Fruit fly (Drosophila melanogaster) whole organism, embryonic: Measurements from ENCODE around the gene ppk24.

Experiments used
- ATbp ChIP-seq: fragments of 200-800 bp; sonication (Bioruptor generic); optimal IDR thresholded peaks from 2 replicates; lab custom pipeline; 2017; ENCODE audit warnings: missing biosample characterization, mild to moderate bottlenecking, missing genetic modification characterization, missing genetic modification reagents
- CG10366 ChIP-seq: fragments of 200-800 bp; sonication (Bioruptor generic); IDR thresholded peaks from 2 replicates; pipeline ENCODE4 v1.3.6; 2022; ENCODE audit warnings: missing biosample characterization, missing genetic modification characterization
- CG11456 ChIP-seq: fragments of 200-800 bp; sonication (Bioruptor generic); IDR thresholded peaks from 3 replicates; pipeline ENCODE4 v1.3.6; 2022; ENCODE audit warnings: missing biosample characterization, missing genetic modification characterization
- CG12299 ChIP-seq: fragments of 200-800 bp; sonication (Bioruptor generic); optimal IDR thresholded peaks from 2 replicates; lab custom pipeline; 2018; ENCODE audit warnings: missing biosample characterization, mild to moderate bottlenecking, missing genetic modification characterization
- CG13775 ChIP-seq: fragments of 200-800 bp; sonication (Bioruptor generic); optimal IDR thresholded peaks from 3 replicates; lab custom pipeline; 2017; ENCODE audit warnings: missing biosample characterization, mild to moderate bottlenecking, missing genetic modification characterization
- CG14965 ChIP-seq: fragments of 200-800 bp; sonication (Bioruptor generic); optimal IDR thresholded peaks from 2 replicates; lab custom pipeline; 2016; ENCODE audit warnings: missing biosample characterization, missing genetic modification characterization, borderline replicate concordance
- CG16815 ChIP-seq: fragments of 200-800 bp; sonication (Bioruptor generic); optimal IDR thresholded peaks from 3 replicates; lab custom pipeline; 2017; ENCODE audit warnings: missing biosample characterization, mild to moderate bottlenecking, missing genetic modification characterization
- CG18262 ChIP-seq: fragments of 200-800 bp; optimal IDR thresholded peaks from 3 replicates; lab custom pipeline; 2019; ENCODE audit warnings: missing biosample characterization, mild to moderate bottlenecking, missing genetic modification characterization, moderate library complexity
- CG2116 ChIP-seq: fragments of 200-800 bp; sonication (Bioruptor generic); optimal IDR thresholded peaks from 3 replicates; lab custom pipeline; 2018; ENCODE audit warnings: missing biosample characterization, mild to moderate bottlenecking, missing genetic modification characterization
- CG2199 ChIP-seq: fragments of 200-800 bp; sonication (Bioruptor generic); IDR thresholded peaks from 3 replicates; pipeline ENCODE4 v1.3.6; 2022; ENCODE audit warnings: missing biosample characterization, missing genetic modification characterization
- CG30403 ChIP-seq: fragments of 200-800 bp; sonication (Bioruptor generic); optimal IDR thresholded peaks from 3 replicates; lab custom pipeline; 2016; ENCODE audit warnings: missing biosample characterization, missing genetic modification characterization
- CG32767 ChIP-seq: fragments of 200-800 bp; sonication (Bioruptor generic); IDR thresholded peaks from 2 replicates; pipeline ENCODE4 v1.3.6; 2022; ENCODE audit warnings: missing biosample characterization, missing genetic modification characterization
- CG3407 ChIP-seq: fragments of 200-800 bp; sonication (Bioruptor generic); optimal IDR thresholded peaks from 2 replicates; lab custom pipeline; 2018; ENCODE audit warnings: missing biosample characterization, mild to moderate bottlenecking, missing genetic modification characterization
- CG34422 ChIP-seq: fragments of 200-800 bp; sonication (Bioruptor generic); IDR thresholded peaks from 3 replicates; pipeline ENCODE4 v1.3.6; 2022; ENCODE audit warnings: missing biosample characterization, missing genetic modification characterization
- CG42726 ChIP-seq: fragments of 200-800 bp; sonication (Bioruptor generic); IDR thresholded peaks from 2 replicates; pipeline ENCODE4 v1.3.6; 2022; ENCODE audit warnings: missing biosample characterization, missing genetic modification characterization; ENCODE audit not compliant: partially characterized antibody
- CG4282 ChIP-seq: fragments of 200-800 bp; sonication (Bioruptor generic); optimal IDR thresholded peaks from 2 replicates; lab custom pipeline; 2016; ENCODE audit warnings: missing biosample characterization, missing genetic modification characterization
- CG4707 ChIP-seq: fragments of 200-800 bp; sonication (Bioruptor generic); optimal IDR thresholded peaks from 2 replicates; lab custom pipeline; 2018; ENCODE audit warnings: missing biosample characterization, mild to moderate bottlenecking, missing genetic modification characterization, moderate library complexity
- CG5245 ChIP-seq: fragments of 200-800 bp; sonication (Bioruptor generic); optimal IDR thresholded peaks from 3 replicates; lab custom pipeline; 2016; ENCODE audit warnings: missing biosample characterization, missing genetic modification characterization
- CG6791 ChIP-seq: fragments of 200-800 bp; sonication (Bioruptor generic); IDR thresholded peaks from 3 replicates; pipeline ENCODE4 v1.3.6; 2022; ENCODE audit warnings: missing biosample characterization, missing genetic modification characterization; ENCODE audit not compliant: partially characterized antibody
- CkIIα-i1 ChIP-seq: fragments of 200-800 bp; sonication (Bioruptor generic); IDR thresholded peaks from 2 replicates; pipeline ENCODE4 v1.3.6; 2022; ENCODE audit warnings: missing biosample characterization, missing genetic modification characterization
- HmgZ ChIP-seq: fragments of 200-800 bp; sonication (Bioruptor generic); optimal IDR thresholded peaks from 2 replicates; lab custom pipeline; 2018; ENCODE audit warnings: missing biosample characterization, mild to moderate bottlenecking, missing genetic modification characterization
- Hr78 ChIP-seq, 2 experiments: fragments of 200-800 bp in 1 of 2; fragments of >200 bp in 1 of 2; sonication (Bioruptor generic) in 1 of 2; optimal IDR thresholded peaks; 2 replicates each; lab custom pipeline; 2017 to 2019; ENCODE audit warnings: missing biosample characterization in 2 of 2, missing genetic modification characterization in 2 of 2, mild to moderate bottlenecking in 1 of 2, moderate library complexity in 1 of 2
- Med ChIP-seq: fragments of 200-800 bp; sonication (Bioruptor generic); peaks from one replicate; lab custom pipeline; 2016; ENCODE audit warnings: missing biosample characterization, missing genetic modification characterization, mild to moderate bottlenecking, inconsistent platforms, moderate library complexity
- Opbp ChIP-seq: fragments of 200-800 bp; sonication (Bioruptor generic); IDR thresholded peaks from 3 replicates; pipeline ENCODE4 v1.3.6; 2022; ENCODE audit warnings: missing biosample characterization, missing genetic modification characterization; ENCODE audit not compliant: partially characterized antibody
- Six4 ChIP-seq: fragments of 200-800 bp; sonication (Bioruptor generic); optimal IDR thresholded peaks from 2 replicates; lab custom pipeline; 2016; ENCODE audit warnings: missing biosample characterization, missing genetic modification characterization
- Sox102F ChIP-seq: fragments of 200-800 bp; sonication (Bioruptor generic); optimal IDR thresholded peaks from 2 replicates; lab custom pipeline; 2018; ENCODE audit warnings: missing biosample characterization, mild to moderate bottlenecking, missing genetic modification characterization, moderate library complexity
- Ssrp ChIP-seq: fragments of 200-800 bp; sonication (Bioruptor generic); optimal IDR thresholded peaks from 2 replicates; lab custom pipeline; 2018; ENCODE audit warnings: missing biosample characterization, mild to moderate bottlenecking, missing genetic modification characterization, moderate library complexity
- Tbp ChIP-seq: fragments of >200 bp; optimal IDR thresholded peaks from 2 replicates; lab custom pipeline; 2018; ENCODE audit warnings: missing biosample characterization, missing genetic modification characterization
- Vsx1 ChIP-seq: fragments of 200-800 bp; sonication (Bioruptor generic); optimal IDR thresholded peaks from 2 replicates; lab custom pipeline; 2017; ENCODE audit warnings: missing biosample characterization, mild to moderate bottlenecking, missing genetic modification characterization, missing genetic modification reagents
- ase ChIP-seq: fragments of 200-800 bp; sonication (Bioruptor generic); IDR thresholded peaks from 3 replicates; pipeline ENCODE4 v1.3.6; 2022; ENCODE audit warnings: missing biosample characterization, missing genetic modification characterization
- bbx ChIP-seq: fragments of 200-800 bp; sonication (Bioruptor generic); IDR thresholded peaks from 2 replicates; pipeline ENCODE4 v1.3.6; 2022; ENCODE audit warnings: missing biosample characterization, missing genetic modification characterization; ENCODE audit not compliant: partially characterized antibody
- cg ChIP-seq: fragments of 200-800 bp; sonication (Bioruptor generic); optimal IDR thresholded peaks from 3 replicates; lab custom pipeline; 2019; ENCODE audit warnings: missing biosample characterization, mild to moderate bottlenecking, missing genetic modification characterization, moderate library complexity
- crol ChIP-seq: fragments of 200-800 bp; sonication (Bioruptor generic); IDR thresholded peaks from 2 replicates; pipeline ENCODE4 v1.3.6; 2022; ENCODE audit warnings: missing biosample characterization, missing genetic modification characterization
- dmrt99B ChIP-seq: fragments of 200-800 bp; sonication (Bioruptor generic); optimal IDR thresholded peaks from 2 replicates; lab custom pipeline; 2018; ENCODE audit warnings: missing biosample characterization, mild to moderate bottlenecking, missing genetic modification characterization, moderate library complexity
- fd96Cb ChIP-seq: fragments of 200-800 bp; sonication (Bioruptor generic); optimal IDR thresholded peaks from 2 replicates; lab custom pipeline; 2018; ENCODE audit warnings: missing biosample characterization, mild to moderate bottlenecking, missing genetic modification characterization, moderate library complexity
- ftz-f1 ChIP-seq: fragments of 200-800 bp; sonication (Bioruptor generic); optimal IDR thresholded peaks from 2 replicates; lab custom pipeline; 2016; ENCODE audit warnings: missing biosample characterization, missing genetic modification characterization
- lab ChIP-seq: fragments of 200-800 bp; sonication (Bioruptor generic); optimal IDR thresholded peaks from 3 replicates; lab custom pipeline; 2017; ENCODE audit warnings: missing biosample characterization, missing genetic modification characterization, mild to moderate bottlenecking, moderate library complexity, missing genetic modification reagents
- lbe ChIP-seq: fragments of 200-800 bp; sonication (Bioruptor generic); optimal IDR thresholded peaks from 2 replicates; lab custom pipeline; 2016; ENCODE audit warnings: missing biosample characterization, mild to moderate bottlenecking, missing genetic modification characterization
- lov ChIP-seq, 2 experiments: fragments of 200-800 bp in 1 of 2; fragments of >200 bp in 1 of 2; sonication (Bioruptor generic) in 1 of 2; IDR thresholded peaks in 1 of 2; optimal IDR thresholded peaks in 1 of 2; 2 replicates in 1 of 2; 3 replicates in 1 of 2; pipeline versions ENCODE4 v1.3.6 to Lab custom; 2017 to 2022; ENCODE audit warnings: missing biosample characterization in 1 of 2, missing genetic modification characterization in 1 of 2
- mam ChIP-seq: fragments of 200-800 bp; sonication (Bioruptor generic); optimal IDR thresholded peaks from 3 replicates; lab custom pipeline; 2016; ENCODE audit warnings: missing biosample characterization, missing genetic modification characterization
- odd ChIP-seq: fragments of 200-800 bp; sonication (Bioruptor generic); optimal IDR thresholded peaks from 2 replicates; lab custom pipeline; 2017; ENCODE audit warnings: missing biosample characterization, mild to moderate bottlenecking, missing genetic modification characterization
- otp ChIP-seq: fragments of 200-800 bp; sonication (Bioruptor generic); IDR thresholded peaks from 3 replicates; pipeline ENCODE4, ENCODE4 v1.3.6; 2022; ENCODE audit warnings: missing biosample characterization, missing genetic modification characterization
- pita ChIP-seq: fragments of 200-800 bp; sonication (Bioruptor generic); optimal IDR thresholded peaks from 2 replicates; lab custom pipeline; 2017; ENCODE audit warnings: missing biosample characterization, mild to moderate bottlenecking, missing genetic modification characterization
- pros ChIP-seq: fragments of 200-800 bp; sonication (Bioruptor generic); optimal IDR thresholded peaks from 3 replicates; lab custom pipeline; 2019; ENCODE audit warnings: missing biosample characterization, mild to moderate bottlenecking, missing genetic modification characterization, moderate library complexity
- schlank ChIP-seq: fragments of 200-800 bp; sonication (Bioruptor generic); optimal IDR thresholded peaks from 2 replicates; lab custom pipeline; 2018; ENCODE audit warnings: missing biosample characterization, mild to moderate bottlenecking, missing genetic modification characterization
- slp2 ChIP-seq: fragments of 200-800 bp; sonication (Bioruptor generic); optimal IDR thresholded peaks from 2 replicates; lab custom pipeline; 2016; ENCODE audit warnings: missing biosample characterization, missing genetic modification characterization
- stc ChIP-seq: fragments of 200-800 bp; sonication (Bioruptor generic); IDR thresholded peaks from 2 replicates; pipeline ENCODE4 v1.3.6; 2022; ENCODE audit warnings: missing biosample characterization, missing genetic modification characterization
- sug ChIP-seq: fragments of 200-800 bp; optimal IDR thresholded peaks from 2 replicates; lab custom pipeline; 2019; ENCODE audit warnings: missing biosample characterization, mild to moderate bottlenecking, missing genetic modification characterization, moderate library complexity

ppk24 gene

DNA sequence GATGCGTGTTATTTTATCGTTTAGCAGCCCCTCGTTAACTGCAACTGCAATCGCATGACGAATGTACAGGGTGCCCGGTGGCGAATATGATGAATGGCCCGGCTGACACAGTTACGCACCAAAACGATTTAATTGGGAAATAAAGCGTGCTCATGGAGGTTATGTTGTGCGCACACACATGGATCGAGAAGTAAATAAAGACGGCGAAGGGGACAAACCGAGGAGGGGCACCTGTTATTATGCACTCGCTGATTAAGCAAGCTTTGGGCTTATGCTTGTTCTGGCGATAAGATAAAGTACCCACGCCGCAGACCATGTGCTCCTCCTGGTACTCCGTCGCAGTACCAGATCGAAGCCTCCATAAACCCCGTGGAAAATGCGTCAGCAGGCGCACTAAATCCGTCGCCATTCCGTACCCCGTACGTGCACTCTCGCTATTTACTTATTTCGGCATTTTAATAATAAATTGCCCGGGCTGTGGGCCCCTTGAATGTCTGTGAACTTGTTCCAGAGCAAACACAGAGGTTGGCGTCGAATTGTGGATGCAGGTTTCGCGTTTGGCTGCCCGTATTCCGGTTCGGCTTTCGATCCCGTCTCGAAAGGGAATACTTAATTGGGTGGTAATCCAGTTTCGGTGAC is 40.4 kb upstream of the ppk24 start (continued):
- TF ChIP-seq CG18262 (tag; lab: Kevin White, UChicago), result peak; percentile 26
- TF ChIP-seq CG10366 (GFP tag; lab: Robert Waterston, UW), result peak; percentile 72
- no peak for TF ChIP-seq mam (GFP tag; lab: Kevin White, UChicago)
- peak; percentile 74 for TF ChIP-seq crol (GFP tag; lab: Robert Waterston, UW)
- peak; percentile 58; the same call in 1 of the 3 replicates for TF ChIP-seq otp
- no peak for TF ChIP-seq dmrt99B (tag; lab: Kevin White, UChicago)
- TF ChIP-seq CG11456, result 0 out of 3 replicates have a peak, but pooled peaks have one; percentile 39
- TF ChIP-seq cg (GFP tag; lab: Kevin White, UChicago), result peak; percentile 11
- peak; percentile 43 for TF ChIP-seq Med (GFP tag; lab: Kevin White, UChicago)
- peak; percentile 22 for TF ChIP-seq ATbp
- no peak for TF ChIP-seq stc
- TF ChIP-seq Hr78 (GFP tag; optimal IDR thresholded peaks at IDR 0.05; lab: Kevin White, UChicago), result peak in 1 of 2 experiments; percentile 5
- TF ChIP-seq HmgZ (tag; lab: Kevin White, UChicago), result peak; percentile 48
- no peak for TF ChIP-seq fd96Cb (tag; lab: Kevin White, UChicago)
- TF ChIP-seq CG34422 (GFP tag; lab: Robert Waterston, UW), result peak; percentile 39; the same call in 1 of the 3 replicates
- peak; percentile 62 for TF ChIP-seq sug
- TF ChIP-seq CG4707 (GFP tag; lab: Kevin White, UChicago), result no peak

DNA sequence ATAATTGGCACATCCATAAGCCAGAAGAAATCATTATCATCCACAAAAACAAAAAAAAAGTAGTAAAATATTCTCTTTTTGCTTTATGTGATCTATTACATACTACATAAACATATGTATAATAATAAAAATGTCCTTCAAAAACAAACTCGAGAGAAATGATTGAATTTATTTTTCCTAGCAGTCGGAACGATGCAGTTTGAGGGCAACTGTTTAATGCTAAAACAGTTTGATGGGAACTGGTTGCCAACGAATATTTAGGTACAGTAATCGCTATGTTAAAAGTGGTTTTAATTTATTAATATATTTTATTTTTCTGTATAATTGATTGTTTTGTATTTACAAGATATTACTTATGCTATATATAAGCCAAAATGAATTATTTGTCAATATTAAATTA is 34.4 kb upstream of the ppk24 start:
- no peak for TF ChIP-seq Vsx1 (GFP tag; lab: Kevin White, UChicago)
- peak; percentile 1 for TF ChIP-seq Ssrp
- TF ChIP-seq lov (optimal IDR thresholded peaks at IDR 0.05; lab: Kevin White, UChicago), result no peak
- no peak for TF ChIP-seq lov (GFP tag; IDR thresholded peaks at IDR 0.05; lab: Robert Waterston, UW)
- no peak for TF ChIP-seq schlank (tag; lab: Kevin White, UChicago)
- 0 out of 3 replicates have a peak, but pooled peaks have one; percentile 40 for TF ChIP-seq CG6791
- TF ChIP-seq pros, result no peak
- TF ChIP-seq Tbp (GFP tag; lab: Kevin White, UChicago), result peak; percentile 8
- TF ChIP-seq CG2116 (GFP tag; lab: Kevin White, UChicago), result no peak
- TF ChIP-seq pita (GFP tag; lab: Kevin White, UChicago), result peak; percentile 8
- no peak for TF ChIP-seq lbe (GFP tag; lab: Kevin White, UChicago)
- no peak for TF ChIP-seq CG3407
- peak; percentile 11; the same call in 1 of the 3 replicates for TF ChIP-seq Opbp (GFP tag; lab: Robert Waterston, UW)
- TF ChIP-seq CG4282 (GFP tag; lab: Kevin White, UChicago), result no peak
- TF ChIP-seq CG2199 (GFP tag; lab: Robert Waterston, UW), result peak; percentile 75; the same call in 1 of the 3 replicates
- TF ChIP-seq CG12299 (tag; lab: Kevin White, UChicago), result no peak
- no peak for TF ChIP-seq CG32767
- no peak for TF ChIP-seq Sox102F (GFP tag; lab: Kevin White, UChicago)
- no peak for TF ChIP-seq slp2 (GFP tag; lab: Kevin White, UChicago)
- no peak for TF ChIP-seq ftz-f1 (GFP tag; lab: Kevin White, UChicago)
- TF ChIP-seq CG5245 (GFP tag; lab: Kevin White, UChicago), result no peak
- TF ChIP-seq lab, result no peak
- no peak for TF ChIP-seq Six4 (GFP tag; lab: Kevin White, UChicago)
- no peak for TF ChIP-seq ase (GFP tag; lab: Robert Waterston, UW)
- TF ChIP-seq CG13775 (GFP tag; lab: Kevin White, UChicago), result no peak
- TF ChIP-seq CG16815 (GFP tag; lab: Kevin White, UChicago), result no peak
- TF ChIP-seq bbx (GFP tag; lab: Robert Waterston, UW), result no peak
- no peak for TF ChIP-seq odd (GFP tag; lab: Kevin White, UChicago)
- 0 out of 2 replicates have a peak, but pooled peaks have one; percentile 9 for TF ChIP-seq CG42726
- TF ChIP-seq CG30403 (GFP tag; lab: Kevin White, UChicago), result no peak
- no peak for TF ChIP-seq CG14965
- no peak for TF ChIP-seq CkIIα-i1 (GFP tag; lab: Robert Waterston, UW)
